Worm (Caenorhabditis elegans) whole organism, dauer: Measurements from ENCODE around the gene H05C05.1.

Source experiments
- unc-62 ChIP-seq: sonication (generic microtip); optimal IDR thresholded peaks from 2 replicates; lab custom pipeline; 2017; ENCODE audit warnings: missing biosample characterization, missing genetic modification reagents, missing genetic modification characterization

The H05C05.1 gene

ce11 chrIII:2946101-2946500 lies 817 bp upstream of the H05C05.1 start, which contains the start of gene H05C05.4:
Gene H05C05.4 (minus strand): TSS chrIII:2946201.
- TF ChIP-seq unc-62, result no peak

- no peak for TF ChIP-seq unc-62
Observed at ce11 chrIII:2947251-2947650, 333 bp downstream of the H05C05.1 start.

ce11 chrIII:2948310-2948961 lies 1.5 kb downstream of the H05C05.1 start:
- no peak for TF ChIP-seq unc-62

ce11 chrIII:2952437-2952836 lies 5.5 kb downstream of the H05C05.1 start:
- no peak for TF ChIP-seq unc-62

ce11 chrIII:2961840-2962239 lies 14.9 kb downstream of the H05C05.1 start:
- TF ChIP-seq unc-62, result no peak

ce11 chrIII:2965534-2965933 lies 18.6 kb downstream of the H05C05.1 start, which contains the start of gene H05C05.2:
Gene H05C05.2 (minus strand): TSS chrIII:2965634.
- no peak for TF ChIP-seq unc-62

- TF ChIP-seq unc-62, result no peak
Observed at ce11 chrIII:2966462-2966861, 19.5 kb downstream of the H05C05.1 start.

ce11 chrIII:2970251-2970650 lies 23.3 kb downstream of the H05C05.1 start:
- TF ChIP-seq unc-62, result no peak

ce11 chrIII:2972977-2973376 lies 26.1 kb downstream of the H05C05.1 start:
- no peak for TF ChIP-seq unc-62

- no peak for TF ChIP-seq unc-62
Observed at ce11 chrIII:2975689-2976088, 28.8 kb downstream of the H05C05.1 start, which contains the start of gene Y55D5A.3. Gene Y55D5A.3 (minus strand): TSS chrIII:2975789.

ce11 chrIII:2976176-2976575 lies 29.3 kb downstream of the H05C05.1 start:
- no peak for TF ChIP-seq unc-62

ce11 chrIII:2980927-2981326 lies 34.0 kb downstream of the H05C05.1 start:
- no peak for TF ChIP-seq unc-62

- TF ChIP-seq unc-62, result no peak
Observed at ce11 chrIII:2982109-2982508, 35.2 kb downstream of the H05C05.1 start, which contains the start of gene Y55D5A.1. Gene Y55D5A.1 (plus strand): TSS chrIII:2982409.

- TF ChIP-seq unc-62, result no peak
Observed at ce11 chrIII:2983044-2983443, 36.1 kb downstream of the H05C05.1 start.

ce11 chrIII:2989957-2990356 lies 43.0 kb downstream of the H05C05.1 start, which contains the start of gene Y55D5A.4:
Gene Y55D5A.4 (minus strand): TSS chrIII:2990057.
- no peak for TF ChIP-seq unc-62

- TF ChIP-seq unc-62, result no peak
Observed at ce11 chrIII:2992234-2992633, 45.3 kb downstream of the H05C05.1 start.

- TF ChIP-seq unc-62, result no peak
Observed at ce11 chrIII:2993963-2994362, 47.0 kb downstream of the H05C05.1 start.

ce11 chrIII:2995288-2995687 lies 48.4 kb downstream of the H05C05.1 start:
- TF ChIP-seq unc-62, result no peak
